Worm (Caenorhabditis elegans): Measurements from ENCODE around the gene ugt-17.

ugt-17 gene

ce11 chrV:10104785-10105310, at the start of gene ugt-17:
Gene ugt-17 (minus strand): TSS chrV:10104964.
- TF ChIP-seq unc-62 (GFP tag; optimal IDR thresholded peaks at IDR 0.05), result no peak

DNA sequence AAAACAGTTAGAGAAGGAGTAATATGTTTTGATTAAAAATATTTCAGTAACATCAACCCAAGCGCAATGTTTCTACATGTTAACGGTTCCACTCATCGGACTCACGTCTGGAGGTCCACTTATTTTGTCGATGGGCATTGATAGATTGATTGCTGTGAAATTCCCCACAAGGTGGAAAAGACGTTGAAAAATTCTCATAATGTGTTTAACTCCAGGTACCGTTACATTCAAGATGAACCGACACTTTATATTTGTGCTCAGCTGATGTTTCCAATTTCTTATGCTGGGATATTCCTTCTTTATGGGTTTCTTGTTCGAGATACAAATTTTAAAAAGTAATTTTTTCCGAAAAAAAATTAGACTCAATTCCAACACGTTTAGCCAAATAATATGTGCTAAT, 48.3 kb upstream of the ugt-17 start:
- no peak for TF ChIP-seq unc-62 (GFP tag; optimal IDR thresholded peaks at IDR 0.05)

- TF ChIP-seq unc-62 (GFP tag; optimal IDR thresholded peaks at IDR 0.05), result no peak
Observed at ce11 chrV:10152278-10152677, 47.5 kb upstream of the ugt-17 start, which contains the start of gene srsx-28. Gene srsx-28 (plus strand): TSS chrV:10152578.

DNA sequence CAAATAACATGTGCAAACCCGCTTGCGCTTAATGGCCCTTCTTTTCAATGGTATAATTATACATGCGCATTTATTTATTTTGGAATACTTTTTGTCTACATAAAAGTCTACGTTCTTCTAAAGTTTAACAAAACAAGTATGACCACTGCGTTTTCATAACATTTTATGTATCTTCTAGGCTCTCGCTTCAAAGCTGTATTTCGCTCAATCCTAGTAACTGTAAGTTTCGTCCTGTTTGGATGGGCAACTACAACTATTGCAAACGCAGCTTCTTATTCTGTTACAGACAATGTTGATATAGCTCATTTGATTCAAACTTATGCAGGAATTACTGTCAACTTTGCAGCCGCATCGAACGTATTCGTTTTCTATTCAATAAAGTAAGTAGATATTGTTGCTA, 45.0 kb upstream of the ugt-17 start, which contains the start of gene srsx-27:
Gene srsx-27 (plus strand): TSS at position 301 of the 400 bp plus-strand sequence.
- TF ChIP-seq unc-62 (GFP tag; optimal IDR thresholded peaks at IDR 0.05), result no peak

DNA sequence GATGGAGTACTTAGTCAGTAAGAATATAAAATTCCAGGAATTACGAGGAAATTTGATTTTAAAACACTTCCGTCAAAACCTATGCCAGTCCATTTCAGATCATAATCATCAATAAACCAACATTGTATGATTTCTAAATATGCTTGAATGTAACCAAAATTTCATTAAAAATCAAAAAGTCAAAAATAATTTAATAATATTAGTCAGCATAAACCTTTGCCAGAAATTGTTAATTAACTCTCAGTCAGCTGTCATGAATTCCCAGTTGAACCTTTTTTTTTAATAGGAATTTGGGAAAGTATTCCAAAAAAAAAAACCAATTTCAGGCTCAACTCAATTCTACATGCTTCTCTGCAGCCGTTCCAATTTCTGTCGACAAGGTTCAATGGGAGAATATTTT, 43.6 kb upstream of the ugt-17 start, which contains the start of gene srsx-26:
Gene srsx-26 (plus strand): TSS at position 301 of the 400 bp plus-strand sequence.
- TF ChIP-seq unc-62 (GFP tag; optimal IDR thresholded peaks at IDR 0.05), result no peak

ce11 chrV:10146787-10147186, 42.0 kb upstream of the ugt-17 start:
- no peak for TF ChIP-seq unc-62 (GFP tag; optimal IDR thresholded peaks at IDR 0.05)

ce11 chrV:10145653-10146052, 40.9 kb upstream of the ugt-17 start, which contains the start of gene C51E3.9:
Gene C51E3.9 (plus strand): TSS chrV:10145953.
- no peak for TF ChIP-seq unc-62 (GFP tag; optimal IDR thresholded peaks at IDR 0.05)

- TF ChIP-seq unc-62 (GFP tag; optimal IDR thresholded peaks at IDR 0.05), result no peak
Observed at ce11 chrV:10134077-10134693, 29.4 kb upstream of the ugt-17 start, which contains the start of the genes C08B6.18, wdr-20 and C08B6.8. Gene C08B6.18 (minus strand): TSS chrV:10134127. Gene wdr-20 (minus strand): TSS chrV:10134158. Gene C08B6.8 (plus strand): TSS chrV:10134643.

ce11 chrV:10133277-10133676, 28.5 kb upstream of the ugt-17 start:
- TF ChIP-seq unc-62 (GFP tag; optimal IDR thresholded peaks at IDR 0.05), result no peak

- no peak for TF ChIP-seq unc-62 (GFP tag; optimal IDR thresholded peaks at IDR 0.05)
Observed at ce11 chrV:10130195-10130594, 25.4 kb upstream of the ugt-17 start, which contains the start of gene aos-1. Gene aos-1 (minus strand): TSS chrV:10130295.

DNA sequence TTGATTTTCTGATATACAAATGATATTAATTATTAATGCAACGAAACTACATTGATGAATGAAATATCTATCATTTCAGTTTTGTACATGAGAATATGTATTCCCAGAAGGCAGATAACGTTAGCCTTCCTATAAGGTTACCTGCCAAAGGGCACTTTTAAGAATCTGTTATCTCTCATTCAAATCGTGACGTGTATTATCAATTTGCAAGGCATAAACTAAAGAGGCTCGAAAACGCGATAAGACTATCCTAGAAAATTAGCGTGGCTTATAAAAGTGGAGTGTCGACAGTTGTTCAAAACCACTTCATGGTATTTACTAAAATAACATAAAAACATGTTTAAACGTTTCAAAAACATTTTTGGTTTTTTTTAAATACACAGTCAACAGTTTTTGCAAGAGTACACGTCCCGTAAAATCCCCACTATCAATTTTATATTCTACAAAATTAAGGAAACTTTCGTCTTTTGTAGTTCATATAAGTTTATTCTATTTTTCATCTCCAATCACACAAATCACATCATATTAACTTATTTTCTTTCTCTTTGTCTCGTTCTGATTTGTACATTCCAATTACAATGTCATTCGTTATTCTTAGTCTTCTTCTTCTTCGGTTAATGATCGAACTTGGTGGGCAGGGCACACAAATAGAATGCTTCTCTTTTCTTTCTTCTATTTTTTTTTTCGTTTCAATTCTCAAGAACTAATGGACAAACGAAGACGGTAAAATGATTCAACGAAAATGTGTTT, 20.2 kb upstream of the ugt-17 start, which contains the start of gene C08B6.10:
Gene C08B6.10 (plus strand): TSS at position 700 of the 750 bp plus-strand sequence.
- no peak for TF ChIP-seq unc-62 (GFP tag; optimal IDR thresholded peaks at IDR 0.05)

DNA sequence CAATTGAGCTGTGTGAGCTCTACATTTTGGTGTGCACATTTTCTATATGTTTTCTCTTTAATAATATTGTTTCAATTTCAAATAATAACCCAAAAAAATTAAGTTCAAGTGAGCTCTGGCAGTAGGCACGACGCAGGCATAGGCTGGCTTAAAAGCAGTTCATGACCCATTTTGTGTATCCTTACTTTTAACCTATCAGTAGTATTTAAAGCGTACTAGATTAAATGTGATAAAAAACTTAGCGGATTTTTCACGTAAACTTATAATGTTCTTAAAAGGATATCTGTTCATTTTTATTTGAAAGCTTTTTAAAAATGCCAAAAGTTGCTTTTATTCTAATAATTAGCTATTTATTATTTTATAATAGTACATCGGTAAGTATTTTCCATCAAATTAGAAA, 18.6 kb upstream of the ugt-17 start, which contains the start of gene C08B6.6:
Gene C08B6.6 (plus strand): TSS at position 301 of the 400 bp plus-strand sequence.
- no peak for TF ChIP-seq unc-62 (GFP tag; optimal IDR thresholded peaks at IDR 0.05)

- no peak for TF ChIP-seq unc-62 (GFP tag; optimal IDR thresholded peaks at IDR 0.05)
Observed at ce11 chrV:10122670-10123069, 17.9 kb upstream of the ugt-17 start, which contains the start of gene srxa-19. Gene srxa-19 (minus strand): TSS chrV:10122770.

ce11 chrV:10120898-10121297, 16.1 kb upstream of the ugt-17 start, which contains the start of gene srxa-18:
Gene srxa-18 (minus strand): TSS chrV:10120997.
- no peak for TF ChIP-seq unc-62 (GFP tag; optimal IDR thresholded peaks at IDR 0.05)

- TF ChIP-seq unc-62 (GFP tag; optimal IDR thresholded peaks at IDR 0.05), result no peak
Observed at ce11 chrV:10117465-10117864, 12.7 kb upstream of the ugt-17 start, which contains the start of gene C08B6.5. Gene C08B6.5 (plus strand): TSS chrV:10117765.

ce11 chrV:10114329-10114728, 9.6 kb upstream of the ugt-17 start, which contains the start of gene cht-5:
Gene cht-5 (plus strand): TSS chrV:10114629.
- TF ChIP-seq unc-62 (GFP tag; optimal IDR thresholded peaks at IDR 0.05), result no peak

Data from whole organism, dauer.